Worm (Caenorhabditis elegans) whole organism, mixed stage, embryonic: ENCODE results near the gene lipl-7.

Experiments
- M03D4.4 ChIP-seq: sonication (generic microtip); optimal IDR thresholded peaks from 2 replicates; lab custom pipeline; 2017; ENCODE audit warnings: mild to moderate bottlenecking, missing genetic modification characterization, missing compliant biosample characterization
- bed-3 ChIP-seq: fragments of 200-800 bp; sonication (Bioruptor generic); optimal IDR thresholded peaks from 3 replicates; lab custom pipeline; 2018; ENCODE audit warnings: mild to moderate bottlenecking, missing genetic modification characterization, moderate library complexity, missing compliant biosample characterization
- blmp-1 ChIP-seq: fragments of 150-350 bp; optimal IDR thresholded peaks from 2 replicates; lab custom pipeline; 2014; ENCODE audit warnings: missing biosample characterization, missing genetic modification characterization
- ceh-39 ChIP-seq: fragments of 150-350 bp; optimal IDR thresholded peaks from 2 replicates; lab custom pipeline; 2014; ENCODE audit warnings: missing biosample characterization, missing genetic modification characterization
- ceh-43 ChIP-seq: fragments of 200-800 bp; sonication (Bioruptor generic); optimal IDR thresholded peaks from 2 replicates; lab custom pipeline; 2018; ENCODE audit warnings: mild to moderate bottlenecking, missing genetic modification characterization, moderate library complexity, missing compliant biosample characterization
- ceh-83 ChIP-seq: fragments of 200-800 bp; sonication (Bioruptor generic); optimal IDR thresholded peaks from 2 replicates; lab custom pipeline; 2018; ENCODE audit warnings: mild to moderate bottlenecking, missing genetic modification characterization, missing compliant biosample characterization
- ces-1 ChIP-seq: fragments of 150-350 bp; optimal IDR thresholded peaks from 2 replicates; lab custom pipeline; 2014; ENCODE audit warnings: missing biosample characterization, missing genetic modification reagents, missing genetic modification characterization
- cnd-1 ChIP-seq: fragments of 200-800 bp; sonication (Bioruptor generic); optimal IDR thresholded peaks from 2 replicates; lab custom pipeline; 2018; ENCODE audit warnings: mild to moderate bottlenecking, missing genetic modification characterization, missing compliant biosample characterization
- drap-1 ChIP-seq: fragments of 200-800 bp; sonication (Bioruptor generic); optimal IDR thresholded peaks from 3 replicates; lab custom pipeline; 2018; ENCODE audit warnings: mild to moderate bottlenecking, missing genetic modification characterization, missing compliant biosample characterization
- elt-1 ChIP-seq: sonication (generic microtip); optimal IDR thresholded peaks from 2 replicates; lab custom pipeline; 2017; ENCODE audit warnings: missing genetic modification characterization, mild to moderate bottlenecking, missing compliant biosample characterization, antibody characterized with exemption, moderate library complexity, borderline replicate concordance; ENCODE audit not compliant: insufficient read depth
- elt-3 ChIP-seq: fragments of 150-350 bp; optimal IDR thresholded peaks from 2 replicates; lab custom pipeline; 2014; ENCODE audit warnings: missing biosample characterization, missing genetic modification characterization
- flh-1 ChIP-seq: fragments of 200-800 bp; sonication (Bioruptor generic); optimal IDR thresholded peaks from 2 replicates; lab custom pipeline; 2018; ENCODE audit warnings: mild to moderate bottlenecking, missing genetic modification characterization, moderate library complexity, missing compliant biosample characterization
- ham-2 ChIP-seq: fragments of 200-800 bp; sonication (Bioruptor generic); optimal IDR thresholded peaks from 2 replicates; lab custom pipeline; 2018; ENCODE audit warnings: mild to moderate bottlenecking, missing genetic modification characterization, missing compliant biosample characterization
- hlh-1 ChIP-seq: fragments of 150-350 bp; optimal IDR thresholded peaks from 2 replicates; lab custom pipeline; 2014; ENCODE audit warnings: missing biosample characterization, missing genetic modification reagents, missing genetic modification characterization
- lin-13 ChIP-seq: fragments of 150-350 bp; optimal IDR thresholded peaks from 2 replicates; lab custom pipeline; 2014; ENCODE audit warnings: missing biosample characterization, missing genetic modification characterization
- lin-32 ChIP-seq: fragments of 200-800 bp; sonication (Bioruptor generic); optimal IDR thresholded peaks from 2 replicates; lab custom pipeline; 2018; ENCODE audit warnings: mild to moderate bottlenecking, missing genetic modification characterization, missing compliant biosample characterization
- lsy-2 ChIP-seq: fragments of 150-350 bp; optimal IDR thresholded peaks from 2 replicates; lab custom pipeline; 2014; ENCODE audit warnings: missing biosample characterization, missing genetic modification characterization
- mab-5 ChIP-seq: fragments of 150-350 bp; optimal IDR thresholded peaks from 2 replicates; lab custom pipeline; 2014; ENCODE audit warnings: missing biosample characterization, missing genetic modification characterization
- mep-1 ChIP-seq: fragments of 150-350 bp; optimal IDR thresholded peaks from 2 replicates; lab custom pipeline; 2017; ENCODE audit warnings: missing biosample characterization, missing genetic modification reagents, missing genetic modification characterization, inconsistent platforms
- mls-2 ChIP-seq: sonication (generic microtip); optimal IDR thresholded peaks from 2 replicates; lab custom pipeline; 2016; ENCODE audit warnings: mild to moderate bottlenecking, missing genetic modification characterization, moderate library complexity, missing compliant biosample characterization
- nhr-12 ChIP-seq: fragments of 150-350 bp; optimal IDR thresholded peaks from 2 replicates; lab custom pipeline; 2014; ENCODE audit warnings: missing biosample characterization, missing genetic modification characterization
- nhr-2 ChIP-seq: fragments of 150-350 bp; optimal IDR thresholded peaks from 2 replicates; lab custom pipeline; 2014; ENCODE audit warnings: missing biosample characterization, missing genetic modification characterization
- nhr-237 ChIP-seq: fragments of 150-350 bp; optimal IDR thresholded peaks from 2 replicates; lab custom pipeline; 2014; ENCODE audit warnings: missing biosample characterization, missing genetic modification characterization
- nhr-28 ChIP-seq: fragments of 150-350 bp; optimal IDR thresholded peaks from 2 replicates; lab custom pipeline; 2014; ENCODE audit warnings: missing biosample characterization, missing genetic modification characterization
- nhr-76 ChIP-seq: sonication (generic microtip); optimal IDR thresholded peaks from 2 replicates; lab custom pipeline; 2017; ENCODE audit warnings: missing biosample characterization, missing genetic modification characterization
- pha-4 ChIP-seq: fragments of 150-350 bp; optimal IDR thresholded peaks from 2 replicates; lab custom pipeline; 2018; ENCODE audit warnings: missing biosample characterization, missing genetic modification reagents, missing genetic modification characterization
- sem-2 ChIP-seq: fragments of 200-800 bp; sonication (Bioruptor generic); optimal IDR thresholded peaks from 2 replicates; lab custom pipeline; 2018; ENCODE audit warnings: mild to moderate bottlenecking, missing genetic modification characterization, missing compliant biosample characterization
- snpc-4 ChIP-seq: fragments of 150-350 bp; optimal IDR thresholded peaks from 2 replicates; lab custom pipeline; 2014; ENCODE audit warnings: missing biosample characterization, missing genetic modification characterization
- sptf-1 ChIP-seq: sonication (generic microtip); optimal IDR thresholded peaks from 2 replicates; lab custom pipeline; 2017; ENCODE audit warnings: mild to moderate bottlenecking, missing genetic modification characterization, moderate library complexity, missing compliant biosample characterization
- tbx-8 ChIP-seq: fragments of 200-800 bp; sonication (Bioruptor generic); optimal IDR thresholded peaks from 2 replicates; lab custom pipeline; 2018; ENCODE audit warnings: mild to moderate bottlenecking, missing genetic modification characterization, moderate library complexity, missing compliant biosample characterization
- unc-120 ChIP-seq: sonication (generic microtip); optimal IDR thresholded peaks from 2 replicates; lab custom pipeline; 2017; ENCODE audit warnings: missing genetic modification characterization, missing compliant biosample characterization; ENCODE audit not compliant: poor library complexity, severe bottlenecking
- unc-39 ChIP-seq: fragments of 150-350 bp; optimal IDR thresholded peaks from 2 replicates; lab custom pipeline; 2014; ENCODE audit warnings: missing biosample characterization, missing genetic modification characterization
- unc-62 ChIP-seq: fragments of 150-350 bp; optimal IDR thresholded peaks from 2 replicates; lab custom pipeline; 2014; ENCODE audit warnings: missing biosample characterization, missing genetic modification reagents, missing genetic modification characterization
- zip-8 ChIP-seq: fragments of 150-350 bp; optimal IDR thresholded peaks from 2 replicates; lab custom pipeline; 2014; ENCODE audit warnings: missing biosample characterization, missing genetic modification characterization
- ztf-11 ChIP-seq: fragments of 150-350 bp; optimal IDR thresholded peaks from 2 replicates; lab custom pipeline; 2014; ENCODE audit warnings: missing biosample characterization, missing genetic modification characterization

The lipl-7 gene

DNA sequence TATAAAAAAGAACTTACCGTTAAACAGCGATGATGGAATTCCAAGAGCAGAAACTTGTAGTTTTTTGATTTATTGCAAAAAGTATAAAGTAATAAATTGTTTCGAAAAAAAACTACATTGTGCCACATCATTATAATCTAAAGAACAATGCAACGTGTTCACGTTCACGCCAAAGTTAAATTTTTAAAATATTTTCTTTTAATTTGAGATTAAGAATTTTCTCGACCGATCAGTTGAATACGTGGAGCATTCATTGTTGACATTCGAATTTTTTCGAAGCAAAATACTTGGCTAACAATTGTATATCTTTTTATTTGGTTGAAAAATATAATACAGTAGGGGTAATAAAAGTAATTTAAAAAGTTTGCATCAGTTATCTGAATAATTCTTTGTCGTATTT is 10.7 kb downstream of the lipl-7 start, which contains the start of gene F01G10.5:
TSS of gene F01G10.5 (minus strand) at position 101 of the 400 bp plus-strand sequence.
- TF ChIP-seq drap-1 = no peak
- no peak for TF ChIP-seq ceh-39
- TF ChIP-seq mep-1 = no peak
- TF ChIP-seq nhr-76 (tag; lab: Kevin White, UChicago) = no peak
- no peak for TF ChIP-seq pha-4 (tag; lab: Kevin White, UChicago)
- no peak for TF ChIP-seq M03D4.4 (tag; lab: Kevin White, UChicago)
- TF ChIP-seq lin-13 (tag; lab: Kevin White, UChicago) = no peak
- no peak for TF ChIP-seq elt-1
- TF ChIP-seq ces-1 (GFP tag; lab: Kevin White, UChicago) = no peak
- no peak for TF ChIP-seq tbx-8
- TF ChIP-seq lsy-2 = no peak
- TF ChIP-seq ztf-11 (tag; lab: Kevin White, UChicago) = no peak
- TF ChIP-seq hlh-1 (tag; lab: Kevin White, UChicago) = no peak
- no peak for TF ChIP-seq nhr-12 (tag; lab: Kevin White, UChicago)
- TF ChIP-seq flh-1 = no peak
- TF ChIP-seq unc-120 = no peak
- no peak for TF ChIP-seq zip-8 (tag; lab: Kevin White, UChicago)
- no peak for TF ChIP-seq nhr-237
- TF ChIP-seq mls-2 = no peak
- no peak for TF ChIP-seq ceh-43 (GFP tag; lab: Kevin White, UChicago)

DNA sequence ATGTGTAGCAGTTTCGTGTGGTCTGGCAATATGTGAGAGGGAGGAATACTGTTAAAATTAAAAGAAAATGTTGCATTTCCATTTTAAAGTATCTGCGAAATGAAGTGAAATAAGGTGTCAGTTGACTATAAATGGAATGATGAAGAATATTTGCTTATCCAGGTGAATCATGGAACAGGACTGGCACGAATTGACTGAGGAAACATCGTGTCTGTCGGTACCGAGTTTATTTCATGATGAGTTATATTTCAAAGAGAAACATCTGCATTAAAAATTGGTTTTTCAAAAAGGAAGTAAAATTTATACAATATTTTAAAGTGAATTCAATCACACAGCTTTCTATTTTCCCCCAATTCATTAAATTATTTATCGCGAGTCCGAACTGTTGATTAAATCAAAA is 14.1 kb downstream of the lipl-7 start, which contains the start of gene F01G10.6:
TSS of gene F01G10.6 (minus strand) at position 101 of the 400 bp plus-strand sequence.
- TF ChIP-seq mls-2 = no peak
- no peak for TF ChIP-seq hlh-1 (tag; lab: Kevin White, UChicago)

DNA sequence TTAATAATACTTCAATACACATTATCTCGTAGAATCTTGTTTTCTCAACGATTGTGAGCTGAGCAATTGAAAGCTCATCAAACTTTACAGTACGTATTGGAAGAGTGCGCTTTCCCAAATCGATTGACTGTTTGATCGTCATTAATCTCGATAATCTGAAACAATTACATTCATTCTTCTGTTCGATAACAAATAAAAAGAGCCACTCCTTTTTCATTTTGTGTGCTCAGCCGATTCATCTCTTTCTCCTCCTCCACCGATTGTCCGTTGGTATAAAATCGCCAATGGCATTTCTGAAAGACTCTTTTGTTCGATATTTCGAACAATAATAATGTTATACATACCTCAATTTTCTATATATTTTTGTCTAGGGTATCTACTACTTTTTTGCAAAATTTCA is 17.9 kb downstream of the lipl-7 start, which contains the start of gene nas-12:
TSS of gene nas-12 (plus strand) at position 301 of the 400 bp plus-strand sequence.
- TF ChIP-seq pha-4 (tag; lab: Kevin White, UChicago) (no peak), ces-1 (GFP tag; lab: Kevin White, UChicago) (no peak), ceh-83 (GFP tag; lab: Kevin White, UChicago) (no peak), unc-62 (GFP tag; lab: Kevin White, UChicago) (no peak), mab-5 (tag; lab: Kevin White, UChicago) (no peak), sem-2 (no peak), unc-39 (tag; lab: Kevin White, UChicago) (no peak), M03D4.4 (tag; lab: Kevin White, UChicago) (no peak), mls-2 (no peak), cnd-1 (tag; lab: Kevin White, UChicago) (no peak), zip-8 (tag; lab: Kevin White, UChicago) (no peak), lsy-2 (no peak), sptf-1 (no peak), hlh-1 (tag; lab: Kevin White, UChicago) (no peak)

DNA sequence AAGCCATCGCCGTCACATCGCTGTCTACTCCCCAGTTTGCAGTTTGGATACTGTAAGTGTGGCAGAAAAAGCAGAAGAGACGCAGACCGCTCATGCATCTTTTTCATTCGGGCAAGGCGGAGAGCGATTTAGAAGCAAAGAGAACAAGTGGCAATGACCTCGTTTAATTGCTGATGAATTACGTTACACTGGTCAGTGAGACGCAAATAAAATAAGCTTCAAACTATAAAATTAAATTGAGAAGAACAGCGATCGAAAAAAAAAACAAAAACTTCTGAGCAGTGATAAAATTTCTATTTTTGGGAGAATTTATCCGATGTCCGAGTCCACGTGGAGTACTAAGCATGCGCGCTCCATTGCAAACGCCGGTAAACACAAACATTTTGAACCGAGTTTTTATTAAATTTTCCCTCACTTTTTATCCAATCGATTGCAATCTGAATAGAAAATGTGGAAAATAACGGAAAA is 19.5 kb downstream of the lipl-7 start, which contains the start of gene C24F3.2:
TSS of gene C24F3.2 (plus strand) at position 418 of the 468 bp plus-strand sequence.
- no peak for TF ChIP-seq zip-8 (tag; lab: Kevin White, UChicago)
- TF ChIP-seq ztf-11 (tag; lab: Kevin White, UChicago) = no peak
- TF ChIP-seq M03D4.4 (tag; lab: Kevin White, UChicago) = no peak
- no peak for TF ChIP-seq elt-1
- TF ChIP-seq mls-2 = peak; percentile 77
- TF ChIP-seq ceh-83 (GFP tag; lab: Kevin White, UChicago) = no peak
- no peak for TF ChIP-seq bed-3 (GFP tag; lab: Kevin White, UChicago)
- TF ChIP-seq nhr-237 = no peak
- TF ChIP-seq lin-32 (GFP tag; lab: Kevin White, UChicago) = no peak
- peak; percentile 30 for TF ChIP-seq mep-1
- no peak for TF ChIP-seq flh-1
- peak; percentile 12 for TF ChIP-seq nhr-2 (tag; lab: Kevin White, UChicago)
- TF ChIP-seq nhr-76 (tag; lab: Kevin White, UChicago) = no peak
- no peak for TF ChIP-seq unc-120
- TF ChIP-seq hlh-1 (tag; lab: Kevin White, UChicago) = peak; percentile 27
- no peak for TF ChIP-seq ceh-43 (GFP tag; lab: Kevin White, UChicago)
- TF ChIP-seq unc-62 (GFP tag; lab: Kevin White, UChicago) = no peak
- TF ChIP-seq pha-4 (tag; lab: Kevin White, UChicago) = no peak
- no peak for TF ChIP-seq lin-13 (tag; lab: Kevin White, UChicago)
- no peak for TF ChIP-seq nhr-28
- TF ChIP-seq ceh-39 = no peak
- no peak for TF ChIP-seq sptf-1
- TF ChIP-seq nhr-12 (tag; lab: Kevin White, UChicago) = no peak
- TF ChIP-seq lsy-2 = peak; percentile 92
- TF ChIP-seq mab-5 (tag; lab: Kevin White, UChicago) = no peak
- TF ChIP-seq blmp-1 (tag; lab: Kevin White, UChicago) = no peak
- TF ChIP-seq unc-39 (tag; lab: Kevin White, UChicago) = no peak
- TF ChIP-seq sem-2 = no peak
- no peak for TF ChIP-seq cnd-1 (tag; lab: Kevin White, UChicago)
- TF ChIP-seq elt-3 = no peak
- peak; percentile 11 for TF ChIP-seq drap-1
- no peak for TF ChIP-seq snpc-4 (tag; lab: Kevin White, UChicago)
- no peak for TF ChIP-seq ces-1 (GFP tag; lab: Kevin White, UChicago)
- TF ChIP-seq tbx-8 = no peak
- TF ChIP-seq ham-2 (GFP tag; lab: Kevin White, UChicago) = peak; percentile 94
